Fruit fly (Drosophila melanogaster) whole organism, embryonic: Measurements from ENCODE around the gene Yp1.

ENCODE experiments used
- Aef1 ChIP-seq: fragments of 200-800 bp; sonication (Bioruptor generic); IDR thresholded peaks from 3 replicates; pipeline ENCODE4 v1.3.6; 2022; ENCODE audit warnings: missing biosample characterization, missing genetic modification characterization
- C15 ChIP-seq: fragments of 200-800 bp; sonication (Bioruptor generic); IDR thresholded peaks from 3 replicates; pipeline ENCODE4 v1.3.6; 2022; ENCODE audit warnings: missing biosample characterization, missing genetic modification characterization
- CG10959 ChIP-seq: fragments of 200-800 bp; sonication (Bioruptor generic); IDR thresholded peaks from 2 replicates; pipeline ENCODE4 v1.3.6; 2022; ENCODE audit warnings: missing biosample characterization, missing genetic modification characterization
- CG11093 ChIP-seq: fragments of 200-800 bp; sonication (Bioruptor generic); IDR thresholded peaks from 3 replicates; pipeline ENCODE4 v1.3.6; 2022; ENCODE audit warnings: missing biosample characterization, missing genetic modification characterization
- CG14014 ChIP-seq: fragments of 200-800 bp; sonication (Bioruptor generic); IDR thresholded peaks from 2 replicates; pipeline ENCODE4 v1.3.6; 2022; ENCODE audit warnings: missing biosample characterization, missing genetic modification characterization
- CG15269 ChIP-seq: fragments of 200-800 bp; sonication (Bioruptor generic); optimal IDR thresholded peaks from 2 replicates; lab custom pipeline; 2018; ENCODE audit warnings: missing biosample characterization, mild to moderate bottlenecking, missing genetic modification characterization, moderate library complexity
- CG16863 ChIP-seq: fragments of 200-800 bp; sonication (Bioruptor generic); optimal IDR thresholded peaks from 3 replicates; lab custom pipeline; 2016; ENCODE audit warnings: missing biosample characterization, missing genetic modification characterization
- CG18619 ChIP-seq: fragments of 200-800 bp; sonication (Bioruptor generic); optimal IDR thresholded peaks from 3 replicates; lab custom pipeline; 2017; ENCODE audit warnings: missing biosample characterization, mild to moderate bottlenecking, missing genetic modification characterization
- CG2116 ChIP-seq: fragments of 200-800 bp; sonication (Bioruptor generic); optimal IDR thresholded peaks from 3 replicates; lab custom pipeline; 2018; ENCODE audit warnings: missing biosample characterization, mild to moderate bottlenecking, missing genetic modification characterization
- CG32767 ChIP-seq: fragments of 200-800 bp; sonication (Bioruptor generic); IDR thresholded peaks from 2 replicates; pipeline ENCODE4 v1.3.6; 2022; ENCODE audit warnings: missing biosample characterization, missing genetic modification characterization
- CG3995 ChIP-seq: fragments of 200-800 bp; sonication (Bioruptor generic); optimal IDR thresholded peaks from 3 replicates; lab custom pipeline; 2016; ENCODE audit warnings: missing biosample characterization, missing genetic modification characterization
- CG5245 ChIP-seq: fragments of 200-800 bp; sonication (Bioruptor generic); optimal IDR thresholded peaks from 3 replicates; lab custom pipeline; 2016; ENCODE audit warnings: missing biosample characterization, missing genetic modification characterization
- CG6175 ChIP-seq: fragments of 200-800 bp; sonication (Bioruptor generic); IDR thresholded peaks from 3 replicates; pipeline ENCODE4 v1.3.6; 2022; ENCODE audit warnings: missing biosample characterization, missing genetic modification characterization
- CG7745 ChIP-seq: fragments of 200-800 bp; sonication (Bioruptor generic); optimal IDR thresholded peaks from 2 replicates; lab custom pipeline; 2018; ENCODE audit warnings: missing biosample characterization, mild to moderate bottlenecking, missing genetic modification characterization, moderate library complexity
- CG8478 ChIP-seq: fragments of >200 bp; optimal IDR thresholded peaks from 2 replicates; lab custom pipeline; 2018
- CoRest ChIP-seq: fragments of 200-800 bp; sonication (Bioruptor generic); optimal IDR thresholded peaks from 3 replicates; lab custom pipeline; 2018; ENCODE audit warnings: missing biosample characterization, mild to moderate bottlenecking, missing genetic modification characterization, moderate library complexity
- Dek ChIP-seq: fragments of 200-800 bp; sonication (Bioruptor generic); optimal IDR thresholded peaks from 3 replicates; lab custom pipeline; 2019; ENCODE audit warnings: missing biosample characterization, mild to moderate bottlenecking, missing genetic modification characterization, moderate library complexity
- Dp ChIP-seq: fragments of 200-800 bp; sonication (Bioruptor generic); optimal IDR thresholded peaks from 2 replicates; lab custom pipeline; 2018; ENCODE audit warnings: missing biosample characterization, mild to moderate bottlenecking, missing genetic modification characterization, moderate library complexity
- Hand ChIP-seq: fragments of 200-800 bp; sonication (Bioruptor generic); optimal IDR thresholded peaks from 2 replicates; lab custom pipeline; 2017; ENCODE audit warnings: mild to moderate bottlenecking, missing biosample characterization, missing genetic modification reagents, missing genetic modification characterization
- Hr78 ChIP-seq, 2 experiments: fragments of 200-800 bp in 1 of 2; fragments of >200 bp in 1 of 2; sonication (Bioruptor generic) in 1 of 2; optimal IDR thresholded peaks; 2 replicates each; lab custom pipeline; 2017 to 2019; ENCODE audit warnings: missing biosample characterization in 2 of 2, missing genetic modification characterization in 2 of 2, mild to moderate bottlenecking in 1 of 2, moderate library complexity in 1 of 2
- Lhr ChIP-seq: fragments of 200-800 bp; sonication (Bioruptor generic); optimal IDR thresholded peaks from 3 replicates; lab custom pipeline; 2017; ENCODE audit warnings: mild to moderate bottlenecking, missing biosample characterization, missing genetic modification reagents, missing genetic modification characterization
- MTF-1 ChIP-seq: fragments of 200-800 bp; sonication (Bioruptor generic); optimal IDR thresholded peaks from 2 replicates; lab custom pipeline; 2018; ENCODE audit warnings: missing biosample characterization, mild to moderate bottlenecking, missing genetic modification characterization, borderline replicate concordance
- Mes4 ChIP-seq: fragments of 200-800 bp; sonication (Bioruptor generic); optimal IDR thresholded peaks from 2 replicates; lab custom pipeline; 2016; ENCODE audit warnings: missing biosample characterization, missing genetic modification characterization
- NfI ChIP-seq: fragments of 200-800 bp; sonication (Bioruptor generic); optimal IDR thresholded peaks from 3 replicates; lab custom pipeline; 2018; ENCODE audit warnings: missing biosample characterization, mild to moderate bottlenecking, missing genetic modification characterization, moderate library complexity
- Sox102F ChIP-seq: fragments of 200-800 bp; sonication (Bioruptor generic); optimal IDR thresholded peaks from 2 replicates; lab custom pipeline; 2018; ENCODE audit warnings: missing biosample characterization, mild to moderate bottlenecking, missing genetic modification characterization, moderate library complexity
- Sry-δ ChIP-seq: fragments of 200-800 bp; sonication (Bioruptor generic); optimal IDR thresholded peaks from 2 replicates; lab custom pipeline; 2016; ENCODE audit warnings: missing biosample characterization, missing genetic modification characterization
- Trl ChIP-seq, 3 experiments: fragments of >200 bp in 2 of 3; fragments of 200-800 bp in 1 of 3; sonication (Bioruptor generic) in 1 of 3; optimal IDR thresholded peaks; 2 replicates in 1 of 3; 3 replicates in 2 of 3; lab custom pipeline; 2016 to 2017; ENCODE audit warnings: missing biosample characterization in 1 of 3, missing genetic modification characterization in 1 of 3
- YL-1 ChIP-seq: fragments of 200-800 bp; sonication (Bioruptor generic); optimal IDR thresholded peaks from 3 replicates; lab custom pipeline; 2017; ENCODE audit warnings: missing biosample characterization, mild to moderate bottlenecking, missing genetic modification characterization
- ap ChIP-seq: fragments of 200-800 bp; sonication (Bioruptor generic); IDR thresholded peaks from 2 replicates; pipeline ENCODE4 v1.3.6; 2022; ENCODE audit warnings: missing biosample characterization, missing genetic modification characterization
- btn ChIP-seq: fragments of 200-800 bp; sonication (Bioruptor generic); optimal IDR thresholded peaks from 2 replicates; lab custom pipeline; 2016; ENCODE audit warnings: missing biosample characterization, missing genetic modification characterization
- cad ChIP-seq: fragments of >200 bp; optimal IDR thresholded peaks from 2 replicates; lab custom pipeline; 2017; ENCODE audit warnings: missing biosample characterization, missing genetic modification characterization
- cas ChIP-seq: fragments of 200-800 bp; sonication (Bioruptor generic); IDR thresholded peaks from 2 replicates; pipeline ENCODE4 v1.3.6; 2022; ENCODE audit warnings: missing biosample characterization, missing genetic modification characterization
- chif ChIP-seq, 2 experiments: fragments of 200-800 bp; sonication (Bioruptor generic); optimal IDR thresholded peaks; 3 replicates each; lab custom pipeline; 2016; ENCODE audit warnings: missing biosample characterization in 2 of 2, missing genetic modification characterization in 2 of 2
- chinmo ChIP-seq: fragments of 200-800 bp; sonication (Bioruptor generic); IDR thresholded peaks from 4 replicates; pipeline ENCODE4 v1.3.6; 2022; ENCODE audit warnings: missing biosample characterization, missing genetic modification characterization; ENCODE audit not compliant: partially characterized antibody
- ci ChIP-seq: fragments of 200-800 bp; sonication (Bioruptor generic); IDR thresholded peaks from 3 replicates; pipeline ENCODE4 v1.3.6; 2022; ENCODE audit warnings: missing biosample characterization, missing genetic modification characterization
- dm ChIP-seq: fragments of 200-800 bp; sonication (Bioruptor generic); optimal IDR thresholded peaks from 3 replicates; lab custom pipeline; 2016; ENCODE audit warnings: missing biosample characterization, missing genetic modification characterization
- dmrt99B ChIP-seq: fragments of 200-800 bp; sonication (Bioruptor generic); optimal IDR thresholded peaks from 2 replicates; lab custom pipeline; 2018; ENCODE audit warnings: missing biosample characterization, mild to moderate bottlenecking, missing genetic modification characterization, moderate library complexity
- fd102C ChIP-seq: fragments of 200-800 bp; sonication (Bioruptor generic); optimal IDR thresholded peaks from 2 replicates; lab custom pipeline; 2018; ENCODE audit warnings: missing biosample characterization, mild to moderate bottlenecking, missing genetic modification characterization, moderate library complexity
- h ChIP-seq: fragments of >200 bp; optimal IDR thresholded peaks from 2 replicates; lab custom pipeline; 2017
- hkb ChIP-seq, 2 experiments: fragments of 200-800 bp in 1 of 2; fragments of >200 bp in 1 of 2; sonication (Bioruptor generic) in 1 of 2; IDR thresholded peaks in 1 of 2; optimal IDR thresholded peaks in 1 of 2; 2 replicates each; pipeline versions ENCODE4 v1.3.6 to Lab custom; 2017 to 2022; ENCODE audit warnings: missing biosample characterization in 1 of 2, missing genetic modification characterization in 1 of 2
- jing ChIP-seq: fragments of 200-800 bp; sonication (Bioruptor generic); optimal IDR thresholded peaks from 2 replicates; lab custom pipeline; 2018; ENCODE audit warnings: missing biosample characterization, mild to moderate bottlenecking, missing genetic modification characterization
- lola ChIP-seq, 3 experiments: fragments of >200 bp in 2 of 3; fragments of 200-800 bp in 1 of 3; sonication (Bioruptor generic) in 1 of 3; optimal IDR thresholded peaks; 2 replicates each; lab custom pipeline; 2017 to 2019; ENCODE audit warnings: missing biosample characterization in 3 of 3, missing genetic modification characterization in 3 of 3, mild to moderate bottlenecking in 1 of 3, moderate library complexity in 1 of 3
- mld ChIP-seq: fragments of 200-800 bp; sonication (Bioruptor generic); IDR thresholded peaks from 3 replicates; pipeline ENCODE4 v1.3.6; 2022; ENCODE audit warnings: missing biosample characterization, missing genetic modification characterization; ENCODE audit not compliant: partially characterized antibody
- odd ChIP-seq: fragments of 200-800 bp; sonication (Bioruptor generic); optimal IDR thresholded peaks from 2 replicates; lab custom pipeline; 2017; ENCODE audit warnings: missing biosample characterization, mild to moderate bottlenecking, missing genetic modification characterization
- pan ChIP-seq, 4 experiments: fragments of >200 bp in 3 of 4; fragments of 200-800 bp in 1 of 4; sonication (Bioruptor generic) in 1 of 4; optimal IDR thresholded peaks in 3 of 4; IDR thresholded peaks in 1 of 4; 2 replicates each; pipeline versions ENCODE4 v1.3.6 to Lab custom; 2017 to 2022; ENCODE audit warnings: missing biosample characterization in 2 of 4, missing genetic modification characterization in 2 of 4, mixed read lengths in 1 of 4
- pfk ChIP-seq: fragments of 200-800 bp; sonication (Bioruptor generic); optimal IDR thresholded peaks from 2 replicates; lab custom pipeline; 2018; ENCODE audit warnings: missing biosample characterization, mild to moderate bottlenecking, missing genetic modification characterization, moderate library complexity
- run ChIP-seq: fragments of 200-800 bp; sonication (Bioruptor generic); optimal IDR thresholded peaks from 3 replicates; lab custom pipeline; 2018; ENCODE audit warnings: missing biosample characterization, mild to moderate bottlenecking, missing genetic modification characterization

Yp1 gene

DNA sequence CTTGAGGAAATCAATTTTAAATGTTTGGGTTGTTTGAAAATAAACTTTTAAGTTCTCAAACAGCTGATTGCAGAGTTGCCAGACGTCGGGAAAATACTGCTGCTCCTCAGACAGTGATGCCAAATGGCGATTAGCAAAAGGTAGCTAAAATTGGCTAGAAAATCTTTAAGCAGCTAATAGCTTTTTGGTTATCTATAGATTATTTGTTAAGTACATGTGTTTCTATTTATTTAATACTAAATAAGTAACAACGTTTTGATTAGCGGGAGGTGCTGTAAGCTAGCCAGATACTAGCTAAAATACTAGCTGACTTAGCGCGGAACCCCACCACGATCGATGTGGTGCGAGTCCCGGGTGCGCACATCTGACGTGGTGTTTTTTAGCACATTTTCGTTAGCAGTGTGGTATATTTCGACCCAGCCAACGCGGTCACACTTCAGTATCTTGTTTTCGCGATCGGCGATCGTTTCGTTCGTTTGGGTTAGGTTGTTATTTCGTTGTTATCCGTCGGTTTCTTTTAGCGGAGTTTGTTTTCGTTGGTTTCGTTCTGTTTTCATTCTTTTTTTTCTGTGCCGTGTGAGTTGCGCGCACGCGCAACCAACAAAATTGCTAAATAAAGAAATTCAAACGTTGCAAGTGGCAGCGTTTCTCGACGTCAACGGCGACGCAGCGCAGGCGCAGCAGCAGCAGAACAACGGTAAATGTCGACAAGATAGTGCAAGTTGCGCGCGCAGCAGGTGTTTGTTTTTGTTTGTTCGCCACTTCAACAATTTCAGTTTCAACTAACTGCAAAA is 32.7 kb downstream of the Yp1 start, which contains the start of the genes Naxe and RhoU (continued):
- no peak for TF ChIP-seq btn (GFP tag; lab: Kevin White, UChicago)
- TF ChIP-seq cad, result no peak
- no peak for TF ChIP-seq MTF-1 (GFP tag; lab: Kevin White, UChicago)
- TF ChIP-seq CoRest (tag; lab: Kevin White, UChicago), result peak; percentile 56
- no peak for TF ChIP-seq YL-1 (GFP tag; lab: Kevin White, UChicago)
- peak in 1 of 3 experiments; percentile 30 for TF ChIP-seq lola (GFP tag; optimal IDR thresholded peaks at IDR 0.05; lab: Kevin White, UChicago)
- 0 out of 3 replicates have a peak, but pooled peaks have one; percentile 33 for TF ChIP-seq ci (GFP tag; lab: Robert Waterston, UW)
- TF ChIP-seq ap, result no peak
- TF ChIP-seq odd, result no peak
- no peak for TF ChIP-seq CG7745
- TF ChIP-seq CG18619 (GFP tag; lab: Kevin White, UChicago), result no peak
- no peak for TF ChIP-seq CG5245 (GFP tag; lab: Kevin White, UChicago)
- no peak for TF ChIP-seq CG10959 (GFP tag; lab: Robert Waterston, UW)
- no peak for TF ChIP-seq CG6175 (GFP tag; lab: Robert Waterston, UW)
- no peak for TF ChIP-seq CG11093 (GFP tag; lab: Robert Waterston, UW)
- TF ChIP-seq Mes4 (GFP tag; lab: Kevin White, UChicago), result no peak
- TF ChIP-seq CG14014 (GFP tag; lab: Robert Waterston, UW), result no peak
- TF ChIP-seq Sox102F (GFP tag; lab: Kevin White, UChicago), result no peak
- TF ChIP-seq chinmo (GFP tag; lab: Robert Waterston, UW), result 0 out of 4 replicates have a peak, but pooled peaks have one; percentile 42
- peak; percentile 19 for TF ChIP-seq Dp
- no peak for TF ChIP-seq jing (GFP tag; lab: Kevin White, UChicago)
- no peak for TF ChIP-seq run
- peak; percentile 40 for TF ChIP-seq CG2116
- no peak for TF ChIP-seq cas (GFP tag; lab: Robert Waterston, UW)
- no peak for TF ChIP-seq C15 (GFP tag; lab: Robert Waterston, UW)
- TF ChIP-seq Hr78 (GFP tag; optimal IDR thresholded peaks at IDR 0.05; lab: Kevin White, UChicago), result peak in 1 of 2 experiments; percentile 25
- no peak for TF ChIP-seq mld (GFP tag; lab: Robert Waterston, UW)
- TF ChIP-seq Aef1 (GFP tag; lab: Robert Waterston, UW), result peak; percentile 36; the same call in 1 of the 3 replicates
- peak in 1 of 2 experiments; percentile 30 for TF ChIP-seq chif (GFP tag; optimal IDR thresholded peaks at IDR 0.05; lab: Kevin White, UChicago)
- TF ChIP-seq hkb (optimal IDR thresholded peaks at IDR 0.05; lab: Kevin White, UChicago), result peak; percentile 90
- TF ChIP-seq hkb (GFP tag; IDR thresholded peaks at IDR 0.05; lab: Robert Waterston, UW), result peak; percentile 17; the same call in 1 of the 2 replicates
- no peak for TF ChIP-seq h (lab: Kevin White, UChicago)
- peak; percentile 94 for TF ChIP-seq Lhr (GFP tag; lab: Kevin White, UChicago)
- TF ChIP-seq Sry-δ (GFP tag; lab: Kevin White, UChicago), result peak; percentile 48
- TF ChIP-seq CG3995, result no peak
- TF ChIP-seq dm, result no peak
- no peak for TF ChIP-seq Trl (optimal IDR thresholded peaks at IDR 0.05; lab: Kevin White, UChicago)
- peak; percentile 5 for TF ChIP-seq Trl (GFP tag; optimal IDR thresholded peaks at IDR 0.05; lab: Kevin White, UChicago)
- TF ChIP-seq pfk (GFP tag; lab: Kevin White, UChicago), result no peak
- no peak for TF ChIP-seq CG16863 (GFP tag; lab: Kevin White, UChicago)
- TF ChIP-seq Dek (tag; lab: Kevin White, UChicago), result peak; percentile 41
- TF ChIP-seq dmrt99B, result no peak
- TF ChIP-seq CG15269 (tag; lab: Kevin White, UChicago), result no peak
- TF ChIP-seq CG32767 (GFP tag; lab: Robert Waterston, UW), result no peak
- no peak for TF ChIP-seq pan (optimal IDR thresholded peaks at IDR 0.05; lab: Kevin White, UChicago)
- TF ChIP-seq pan (GFP tag; optimal IDR thresholded peaks at IDR 0.05 in 1 of 2, IDR thresholded peaks at IDR 0.05 in 1 of 2), result peak in 1 of 2 experiments; percentile 55
- TF ChIP-seq NfI (GFP tag; lab: Kevin White, UChicago), result no peak
- no peak for TF ChIP-seq fd102C (GFP tag; lab: Kevin White, UChicago)
- TF ChIP-seq Hand (GFP tag; lab: Kevin White, UChicago), result no peak
- TF ChIP-seq CG8478 (lab: Kevin White, UChicago), result no peak
